Fruit fly (Drosophila melanogaster): Measurements from ENCODE around the gene CG9386.

CG9386 gene

DNA sequence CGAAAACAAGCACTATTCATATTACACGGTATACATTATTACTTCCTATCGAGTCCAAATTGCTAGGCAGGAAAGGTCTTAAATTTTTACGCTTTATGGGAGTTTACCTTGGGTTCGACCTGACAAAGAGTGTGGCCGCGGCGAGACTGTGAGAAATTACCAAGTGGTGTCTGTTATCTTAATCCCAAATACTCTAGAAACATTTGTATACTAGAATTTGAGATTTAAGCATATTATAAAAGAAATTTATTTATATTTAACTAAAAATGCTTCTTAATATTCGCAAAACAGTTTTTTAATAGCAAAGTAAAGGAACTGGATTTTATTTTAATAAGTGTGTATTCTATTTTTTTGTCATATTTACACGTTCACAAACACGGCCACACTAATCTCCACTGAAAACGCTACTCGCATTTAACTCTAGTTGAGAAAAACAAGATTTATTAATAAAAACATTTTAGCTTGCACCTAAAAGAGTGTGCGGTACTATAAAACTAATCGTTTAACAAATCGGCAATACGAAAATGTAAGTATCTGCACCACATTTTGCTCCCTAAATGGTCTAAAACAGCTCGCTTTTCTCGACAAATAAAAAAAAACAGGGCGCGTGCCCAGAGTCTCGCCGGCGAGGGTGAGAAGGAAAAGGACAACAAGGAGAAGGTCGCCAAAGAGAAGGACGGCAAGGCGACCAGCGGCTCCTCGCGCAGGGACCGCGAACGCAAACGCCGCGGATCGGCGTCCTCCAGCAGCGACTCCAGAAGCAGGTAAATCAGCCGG lies 3.4 kb downstream of the CG9386 start, which contains the start of the genes mura and RnpS1 (continued):
- TF ChIP-seq CG15601 (tag; optimal IDR thresholded peaks at IDR 0.05): peak; percentile 43
- no peak for TF ChIP-seq ap (GFP tag; IDR thresholded peaks at IDR 0.05)
- no peak for TF ChIP-seq pita (GFP tag; optimal IDR thresholded peaks at IDR 0.05)
- no peak for TF ChIP-seq CG42726 (GFP tag; IDR thresholded peaks at IDR 0.05; ENCODE audit: partially characterized antibody)
- peak; percentile 56 for TF ChIP-seq ewg (GFP tag; optimal IDR thresholded peaks at IDR 0.05)
- no peak for TF ChIP-seq HLH3B (GFP tag; IDR thresholded peaks at IDR 0.05)
- TF ChIP-seq mld (GFP tag; IDR thresholded peaks at IDR 0.05; ENCODE audit: partially characterized antibody): no peak
- TF ChIP-seq stwl (tag; optimal IDR thresholded peaks at IDR 0.05): peak; percentile 8
- peak; percentile 42 for TF ChIP-seq gsb-n (tag; optimal IDR thresholded peaks at IDR 0.05)
- TF ChIP-seq nmo (GFP tag; optimal IDR thresholded peaks at IDR 0.05): peak; percentile 38
- peak; percentile 24 for TF ChIP-seq her (GFP tag; optimal IDR thresholded peaks at IDR 0.05)
- no peak for TF ChIP-seq CG12744 (GFP tag; optimal IDR thresholded peaks at IDR 0.05)
- no peak for TF ChIP-seq Sry-β (GFP tag; optimal IDR thresholded peaks at IDR 0.05)
- peak; percentile 53 for TF ChIP-seq kah (GFP tag; optimal IDR thresholded peaks at IDR 0.05)
- no peak for TF ChIP-seq so (GFP tag; IDR thresholded peaks at IDR 0.05)
- TF ChIP-seq CG17829 (tag; optimal IDR thresholded peaks at IDR 0.05): peak; percentile 11
- peak; percentile 72 for TF ChIP-seq MESR4 (GFP tag; optimal IDR thresholded peaks at IDR 0.05)
- peak; percentile 25 for TF ChIP-seq CG2116 (GFP tag; optimal IDR thresholded peaks at IDR 0.05)
- peak; percentile 52 for TF ChIP-seq Med (GFP tag)
- TF ChIP-seq pzg (GFP tag; optimal IDR thresholded peaks at IDR 0.05): peak; percentile 56
- TF ChIP-seq D19A (tag; optimal IDR thresholded peaks at IDR 0.05): peak; percentile 22
- TF ChIP-seq Nf-YC (tag; optimal IDR thresholded peaks at IDR 0.05): peak; percentile 14
- no peak for TF ChIP-seq CG16779 (GFP tag; IDR thresholded peaks at IDR 0.05)
- peak; percentile 77 for TF ChIP-seq gfzf (GFP tag; optimal IDR thresholded peaks at IDR 0.05)
- TF ChIP-seq kni (GFP tag; optimal IDR thresholded peaks at IDR 0.05): no peak
- TF ChIP-seq z (GFP tag; IDR thresholded peaks at IDR 0.05): no peak
- peak; percentile 59 for TF ChIP-seq CG10267 (tag; optimal IDR thresholded peaks at IDR 0.05)
- TF ChIP-seq CG30020 (tag; optimal IDR thresholded peaks at IDR 0.05): peak; percentile 36
- no peak for TF ChIP-seq lola (GFP tag; optimal IDR thresholded peaks at IDR 0.05)
- peak; percentile 27 for TF ChIP-seq CG12391 (tag; optimal IDR thresholded peaks at IDR 0.05)
- no peak for TF ChIP-seq sc (optimal IDR thresholded peaks at IDR 0.05)
- no peak for TF ChIP-seq sc (GFP tag; optimal IDR thresholded peaks at IDR 0.05)
- TF ChIP-seq CG32767 (GFP tag; IDR thresholded peaks at IDR 0.05): no peak
- TF ChIP-seq eyg (GFP tag; optimal IDR thresholded peaks at IDR 0.05): no peak
- TF ChIP-seq CG7745 (tag; optimal IDR thresholded peaks at IDR 0.05): no peak
- TF ChIP-seq en (GFP tag; optimal IDR thresholded peaks at IDR 0.05): no peak
- no peak for TF ChIP-seq Rx (GFP tag; IDR thresholded peaks at IDR 0.05)
- no peak for TF ChIP-seq ab (GFP tag; optimal IDR thresholded peaks at IDR 0.05)
- no peak for TF ChIP-seq Dbx (GFP tag; IDR thresholded peaks at IDR 0.05)
- TF ChIP-seq CG10543 (GFP tag; optimal IDR thresholded peaks at IDR 0.05): peak; percentile 55
- TF ChIP-seq CG6765 (GFP tag; optimal IDR thresholded peaks at IDR 0.05): no peak
- peak; percentile 43 for TF ChIP-seq CG12659 (GFP tag; optimal IDR thresholded peaks at IDR 0.05)
- no peak for TF ChIP-seq CG10321 (GFP tag; IDR thresholded peaks at IDR 0.05)
- TF ChIP-seq CG14710 (tag; optimal IDR thresholded peaks at IDR 0.05): peak; percentile 73
- TF ChIP-seq br (optimal IDR thresholded peaks at IDR 0.05): no peak
- TF ChIP-seq phol (tag; optimal IDR thresholded peaks at IDR 0.05): peak; percentile 12
- no peak for TF ChIP-seq sd (tag; optimal IDR thresholded peaks at IDR 0.05)
- TF ChIP-seq dati (GFP tag; IDR thresholded peaks at IDR 0.05): no peak
- no peak for TF ChIP-seq CG14667 (GFP tag; IDR thresholded peaks at IDR 0.05)
- TF ChIP-seq CG9727 (GFP tag; optimal IDR thresholded peaks at IDR 0.05): no peak

Measured in whole organism, embryonic.